Worm (Caenorhabditis elegans): Measurements from ENCODE around the gene irld-65.

DNA sequence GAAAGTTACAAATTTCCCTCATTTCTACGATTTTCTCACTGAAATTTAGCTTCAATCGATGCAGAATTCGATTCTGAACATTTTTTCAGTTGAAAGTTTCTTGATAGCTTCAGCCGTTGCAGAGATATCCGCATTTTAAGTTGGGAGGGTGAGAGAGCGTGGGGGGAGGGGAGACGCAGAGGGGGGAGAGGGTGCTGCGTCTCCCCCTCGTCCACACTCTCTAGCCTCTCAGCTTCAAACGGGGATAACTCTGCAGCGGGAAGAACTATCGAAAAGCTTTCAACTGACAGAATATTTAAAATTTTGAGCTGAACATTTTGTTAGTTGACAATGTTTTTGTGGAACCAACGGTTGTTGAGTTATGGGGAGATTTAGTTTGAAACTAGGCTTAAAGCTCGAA, 15.9 kb downstream of the irld-65 start:
- TF ChIP-seq ceh-83 (GFP tag; optimal IDR thresholded peaks at IDR 0.05) (no peak), pha-4 (tag; optimal IDR thresholded peaks at IDR 0.05) (no peak), unc-62 (GFP tag; optimal IDR thresholded peaks at IDR 0.05) (no peak), nhr-76 (tag; optimal IDR thresholded peaks at IDR 0.05) (no peak), unc-120 (tag; optimal IDR thresholded peaks at IDR 0.05; ENCODE audit: poor library complexity, severe bottlenecking) (no peak), bed-3 (GFP tag; optimal IDR thresholded peaks at IDR 0.05) (no peak), lsy-2 (tag; optimal IDR thresholded peaks at IDR 0.05) (no peak), elt-3 (tag; optimal IDR thresholded peaks at IDR 0.05) (no peak), snpc-4 (tag; optimal IDR thresholded peaks at IDR 0.05) (no peak)
